Worm (Caenorhabditis elegans) whole organism, midembryonic: ENCODE results near the gene sod-4.

Experiments
- T22C8.4 ChIP-seq: fragments of 200-800 bp; sonication (Bioruptor generic); IDR thresholded peaks from 2 replicates; pipeline ENCODE4 v1.3.6; 2022; ENCODE audit warnings: missing genetic modification characterization, missing compliant biosample characterization
- cog-1 ChIP-seq: sonication (generic microtip); optimal IDR thresholded peaks from 2 replicates; lab custom pipeline; 2016; ENCODE audit warnings: missing genetic modification characterization, missing compliant biosample characterization
- flt-1 ChIP-seq: fragments of 200-800 bp; sonication (Bioruptor generic); IDR thresholded peaks from 2 replicates; pipeline ENCODE4 v1.3.6; 2022; ENCODE audit warnings: missing genetic modification characterization, missing compliant biosample characterization
- klf-2 ChIP-seq: fragments of 200-800 bp; sonication (Bioruptor generic); conservative IDR thresholded peaks from 2 replicates; pipeline ENCODE4 v1.3.6; 2022; ENCODE audit warnings: missing genetic modification reagents, missing genetic modification characterization, missing compliant biosample characterization
- med-1 ChIP-seq: sonication (generic microtip); optimal IDR thresholded peaks from 2 replicates; lab custom pipeline; 2017; ENCODE audit warnings: missing genetic modification characterization, mild to moderate bottlenecking, missing compliant biosample characterization, antibody characterized with exemption, missing genetic modification reagents; ENCODE audit not compliant: insufficient read depth
- ref-1 ChIP-seq: fragments of 200-800 bp; sonication (Bioruptor generic); conservative IDR thresholded peaks from 2 replicates; pipeline ENCODE4 v1.3.6; 2022; ENCODE audit warnings: missing genetic modification reagents, missing genetic modification characterization, missing compliant biosample characterization
- tab-1 ChIP-seq: fragments of 200-800 bp; sonication (Bioruptor generic); IDR thresholded peaks from 2 replicates; pipeline ENCODE4 v1.3.6; 2022; ENCODE audit warnings: missing genetic modification characterization, missing compliant biosample characterization
- ztf-23 ChIP-seq: fragments of 200-800 bp; sonication (Bioruptor generic); IDR thresholded peaks from 2 replicates; pipeline ENCODE4 v1.3.6; 2022; ENCODE audit warnings: missing genetic modification reagents, missing genetic modification characterization, missing compliant biosample characterization
- ztf-29 ChIP-seq: fragments of 200-800 bp; sonication (Bioruptor generic); IDR thresholded peaks from 2 replicates; pipeline ENCODE4 v1.3.6; 2022; ENCODE audit warnings: missing genetic modification reagents, missing genetic modification characterization, missing compliant biosample characterization

The sod-4 gene

ce11 chrIII:9507799-9508198 lies 7.6 kb upstream of the sod-4 start, which contains the start of gene vha-14:
Gene vha-14, plus strand, starts transcription at chrIII:9508100.
- no peak for TF ChIP-seq flt-1 (GFP tag; lab: Robert Waterston, UW)
- TF ChIP-seq cog-1 (tag; lab: Kevin White, UChicago) = no peak
- no peak for TF ChIP-seq ref-1 (GFP tag; lab: Robert Waterston, UW)
- TF ChIP-seq med-1 (GFP tag; lab: Kevin White, UChicago) = no peak
- no peak for TF ChIP-seq tab-1
- TF ChIP-seq T22C8.4 = no peak
- TF ChIP-seq ztf-29 = no peak
- no peak for TF ChIP-seq ztf-23
- no peak for TF ChIP-seq klf-2 (GFP tag; lab: Robert Waterston, UW)

ce11 chrIII:9504347-9504746 lies 4.2 kb upstream of the sod-4 start:
- TF ChIP-seq med-1 (GFP tag; lab: Kevin White, UChicago) (no peak), cog-1 (tag; lab: Kevin White, UChicago) (no peak), T22C8.4 (no peak), ztf-29 (no peak), ztf-23 (no peak), ref-1 (GFP tag; lab: Robert Waterston, UW) (no peak)

DNA sequence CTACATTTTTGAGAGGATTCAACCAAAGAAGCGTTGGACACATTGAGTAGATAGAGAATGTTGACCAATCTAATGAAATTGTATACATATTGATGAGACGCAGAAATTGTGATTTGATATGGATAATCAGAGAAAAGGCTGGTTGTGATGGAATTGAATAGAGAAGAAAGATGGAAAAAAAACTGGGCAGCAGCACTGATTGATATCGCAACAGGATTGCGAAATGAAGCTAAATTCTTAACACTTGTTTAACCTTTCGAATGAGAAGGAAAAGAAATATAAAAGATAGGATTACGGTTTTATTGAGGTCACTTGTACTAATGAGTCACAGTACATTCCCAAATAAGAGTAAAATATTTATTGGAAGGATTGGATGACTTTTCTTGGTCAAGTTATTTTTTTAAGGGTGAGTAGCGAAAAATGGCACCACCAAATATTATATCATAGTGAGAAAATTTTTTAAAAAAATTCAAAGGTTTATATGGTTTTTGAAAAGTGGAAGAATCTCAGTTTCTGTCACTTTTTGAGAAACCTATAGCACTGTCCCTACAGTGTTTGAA lies 2.1 kb upstream of the sod-4 start:
- TF ChIP-seq ztf-23 = no peak
- no peak for TF ChIP-seq med-1 (GFP tag; lab: Kevin White, UChicago)
- no peak for TF ChIP-seq ztf-29
- no peak for TF ChIP-seq flt-1 (GFP tag; lab: Robert Waterston, UW)
- no peak for TF ChIP-seq ref-1 (GFP tag; lab: Robert Waterston, UW)
- no peak for TF ChIP-seq cog-1 (tag; lab: Kevin White, UChicago)
- TF ChIP-seq tab-1 = no peak
- no peak for TF ChIP-seq klf-2 (GFP tag; lab: Robert Waterston, UW)
- TF ChIP-seq T22C8.4 = no peak

- TF ChIP-seq tab-1 = no peak
- no peak for TF ChIP-seq med-1 (GFP tag; lab: Kevin White, UChicago)
- no peak for TF ChIP-seq flt-1 (GFP tag; lab: Robert Waterston, UW)
- no peak for TF ChIP-seq cog-1 (tag; lab: Kevin White, UChicago)
- no peak for TF ChIP-seq klf-2 (GFP tag; lab: Robert Waterston, UW)
- no peak for TF ChIP-seq ztf-29
- no peak for TF ChIP-seq ztf-23
- no peak for TF ChIP-seq T22C8.4
- TF ChIP-seq ref-1 (GFP tag; lab: Robert Waterston, UW) = no peak
Measured at ce11 chrIII:9501072-9501471, 897 bp upstream of the sod-4 start.

ce11 chrIII:9497412-9497811 lies 2.8 kb downstream of the sod-4 start:
- TF ChIP-seq med-1 (GFP tag; lab: Kevin White, UChicago) (no peak), cog-1 (tag; lab: Kevin White, UChicago) (no peak), flt-1 (GFP tag; lab: Robert Waterston, UW) (no peak), klf-2 (GFP tag; lab: Robert Waterston, UW) (no peak), tab-1 (no peak), ztf-23 (no peak), T22C8.4 (no peak), ref-1 (GFP tag; lab: Robert Waterston, UW) (no peak)

ce11 chrIII:9496083-9496482 lies 4.1 kb downstream of the sod-4 start:
- TF ChIP-seq cog-1 (tag; lab: Kevin White, UChicago) (no peak), tab-1 (no peak), ztf-23 (no peak), T22C8.4 (no peak), flt-1 (GFP tag; lab: Robert Waterston, UW) (no peak), med-1 (GFP tag; lab: Kevin White, UChicago) (no peak), ztf-29 (no peak), klf-2 (GFP tag; lab: Robert Waterston, UW) (no peak), ref-1 (GFP tag; lab: Robert Waterston, UW) (no peak)

ce11 chrIII:9494209-9494608 lies 6.0 kb downstream of the sod-4 start:
- TF ChIP-seq ztf-23 (no peak), T22C8.4 (no peak)

DNA sequence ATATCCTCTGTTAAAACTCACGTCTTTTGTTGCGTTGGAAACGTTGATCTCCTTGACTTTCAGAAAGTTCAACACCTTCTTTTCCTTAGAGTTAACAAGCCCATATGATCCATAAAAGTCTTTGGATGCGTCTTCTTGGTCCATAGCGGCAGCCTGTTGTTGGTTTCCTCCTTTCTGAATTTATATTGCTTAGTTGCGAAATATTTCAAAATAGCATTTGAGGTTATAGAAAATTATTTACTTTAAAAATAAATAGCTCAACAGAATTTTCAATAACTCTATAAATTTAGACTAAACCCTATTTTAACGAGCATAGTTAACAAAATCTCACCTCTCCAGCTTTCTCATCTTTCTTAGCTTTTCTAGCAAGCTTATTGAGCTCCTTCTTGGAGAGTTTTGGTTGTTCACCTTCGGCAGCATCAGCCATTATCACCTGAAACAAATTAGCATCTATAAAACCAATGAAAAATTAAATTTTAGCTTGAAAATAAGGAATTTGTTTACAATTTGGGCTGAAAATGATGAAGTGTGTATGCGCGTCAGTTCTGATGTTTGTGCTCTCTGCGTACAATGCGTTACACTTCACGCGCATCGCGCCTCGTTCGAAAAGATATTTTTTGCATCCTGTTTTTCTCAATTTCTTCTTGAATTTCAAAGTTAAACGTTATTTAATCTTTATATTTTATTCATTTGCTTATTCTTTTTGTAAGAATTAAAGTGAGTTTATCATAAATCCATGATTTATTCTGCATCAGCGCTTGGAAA lies 9.2 kb downstream of the sod-4 start, which contains the start of the genes dars-1 and ctr-9:
Gene dars-1 (minus strand): TSS at position 433 of the 765 bp plus-strand sequence.
Gene ctr-9 (plus strand): TSS at position 614 of the 765 bp plus-strand sequence.
- TF ChIP-seq klf-2 (GFP tag; lab: Robert Waterston, UW) (no peak), tab-1 (no peak), ref-1 (GFP tag; lab: Robert Waterston, UW) (no peak)

DNA sequence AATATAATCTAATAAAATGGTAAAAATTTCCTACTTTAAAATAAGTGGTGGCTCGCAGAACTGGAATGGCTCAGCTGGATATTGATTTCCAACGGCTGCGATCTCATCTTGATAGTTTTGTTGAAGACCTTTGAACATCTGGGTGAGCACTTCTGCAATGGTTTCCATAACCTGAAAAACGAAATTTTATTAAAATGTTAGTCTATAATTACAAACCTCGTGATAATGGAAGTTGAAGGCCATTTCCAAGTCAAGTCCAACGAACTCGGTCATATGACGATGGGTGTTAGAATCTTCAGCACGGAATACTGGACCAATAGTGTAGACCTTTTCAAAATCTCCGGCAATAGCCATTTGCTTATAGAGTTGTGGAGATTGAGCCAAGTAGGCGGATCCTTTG lies 10.4 kb downstream of the sod-4 start:
- TF ChIP-seq cog-1 (tag; lab: Kevin White, UChicago) (no peak), flt-1 (GFP tag; lab: Robert Waterston, UW) (no peak), T22C8.4 (no peak)

- no peak for TF ChIP-seq T22C8.4
- no peak for TF ChIP-seq klf-2 (GFP tag; lab: Robert Waterston, UW)
- TF ChIP-seq flt-1 (GFP tag; lab: Robert Waterston, UW) = no peak
- no peak for TF ChIP-seq ztf-23
- no peak for TF ChIP-seq ref-1 (GFP tag; lab: Robert Waterston, UW)
- TF ChIP-seq tab-1 = no peak
- no peak for TF ChIP-seq med-1 (GFP tag; lab: Kevin White, UChicago)
- no peak for TF ChIP-seq cog-1 (tag; lab: Kevin White, UChicago)
- no peak for TF ChIP-seq ztf-29
Measured at ce11 chrIII:9488431-9488830, 11.7 kb downstream of the sod-4 start, which contains the start of gene nlp-36. Gene nlp-36, plus strand, starts transcription at chrIII:9488731.
